Worm (Caenorhabditis elegans) whole organism, late embryonic: ENCODE data around the gene mel-46.

Experiments
- elt-2 ChIP-seq: sonication (generic microtip); optimal IDR thresholded peaks from 2 replicates; lab custom pipeline; 2016; ENCODE audit warnings: missing genetic modification reagents, missing genetic modification characterization, missing compliant biosample characterization
- pat-9 ChIP-seq: fragments of 200-800 bp; sonication (Bioruptor generic); optimal IDR thresholded peaks from 2 replicates; lab custom pipeline; 2018; ENCODE audit warnings: mild to moderate bottlenecking, missing genetic modification characterization, moderate library complexity, missing compliant biosample characterization
- tbx-7 ChIP-seq: sonication (generic microtip); optimal IDR thresholded peaks from 2 replicates; lab custom pipeline; 2016; ENCODE audit warnings: missing genotype, missing genetic modification characterization, missing compliant biosample characterization

ce11 chrIV:16888580-16888979 lies 25.3 kb upstream of the mel-46 start:
- TF ChIP-seq tbx-7 (tag; lab: Kevin White, UChicago) (no peak), elt-2 (tag; lab: Kevin White, UChicago) (no peak), pat-9 (no peak)
